Worm (Caenorhabditis elegans) whole organism, L2 larva: ENCODE data around the gene F14B8.4.

ENCODE experiments used
- ZK546.5 ChIP-seq: sonication (generic microtip); optimal IDR thresholded peaks from 2 replicates; lab custom pipeline; 2017; ENCODE audit warnings: missing biosample characterization, missing genetic modification characterization
- ama-1 ChIP-seq: fragments of 150-350 bp; optimal IDR thresholded peaks from 2 replicates; lab custom pipeline; 2018; ENCODE audit warnings: inconsistent platforms
- ceh-16 ChIP-seq: fragments of 150-350 bp; optimal IDR thresholded peaks from 2 replicates; lab custom pipeline; 2014; ENCODE audit warnings: missing biosample characterization, missing genetic modification characterization
- ceh-82 ChIP-seq: fragments of 150-350 bp; optimal IDR thresholded peaks from 2 replicates; lab custom pipeline; 2014; ENCODE audit warnings: missing biosample characterization, missing genetic modification characterization
- dmd-4 ChIP-seq: sonication (generic microtip); optimal IDR thresholded peaks from 2 replicates; lab custom pipeline; 2017; ENCODE audit warnings: missing biosample characterization, missing genetic modification characterization
- egl-27 ChIP-seq: sonication (generic microtip); optimal IDR thresholded peaks from 3 replicates; lab custom pipeline; 2017; ENCODE audit warnings: missing biosample characterization, missing genetic modification reagents, missing genetic modification characterization
- lsy-2 ChIP-seq, 2 experiments: fragments of 150-350 bp in 1 of 2; sonication (generic microtip) in 1 of 2; optimal IDR thresholded peaks; 2 replicates each; lab custom pipeline; 2014 to 2017; ENCODE audit warnings: missing biosample characterization in 2 of 2, missing genetic modification characterization in 2 of 2
- nhr-12 ChIP-seq: fragments of 150-350 bp; optimal IDR thresholded peaks from 2 replicates; lab custom pipeline; 2014; ENCODE audit warnings: missing biosample characterization, missing genetic modification characterization
- nhr-237 ChIP-seq: fragments of 150-350 bp; optimal IDR thresholded peaks from 2 replicates; lab custom pipeline; 2014; ENCODE audit warnings: missing biosample characterization, missing genetic modification characterization
- skn-1 ChIP-seq: sonication (generic microtip); optimal IDR thresholded peaks from 2 replicates; lab custom pipeline; 2017; ENCODE audit warnings: missing biosample characterization, missing genetic modification characterization
- unc-39 ChIP-seq: fragments of 150-350 bp; optimal IDR thresholded peaks from 2 replicates; lab custom pipeline; 2014; ENCODE audit warnings: missing biosample characterization, missing genetic modification characterization
- unc-62 ChIP-seq: fragments of 150-350 bp; optimal IDR thresholded peaks from 2 replicates; lab custom pipeline; 2014; ENCODE audit warnings: missing biosample characterization, missing genetic modification reagents, missing genetic modification characterization
- zag-1 ChIP-seq: fragments of 150-350 bp; optimal IDR thresholded peaks from 2 replicates; lab custom pipeline; 2014; ENCODE audit warnings: missing biosample characterization, missing genetic modification characterization
- ztf-4 ChIP-seq: fragments of 150-350 bp; optimal IDR thresholded peaks from 2 replicates; lab custom pipeline; 2014; ENCODE audit warnings: missing biosample characterization, missing genetic modification characterization

ce11 chrX:6850412-6850811 is 49.3 kb downstream of the F14B8.4 start:
- TF ChIP-seq ceh-82 (no peak), unc-62 (GFP tag; lab: Kevin White, UChicago) (no peak), nhr-237 (tag; lab: Kevin White, UChicago) (no peak), egl-27 (tag; lab: Kevin White, UChicago) (no peak), unc-39 (tag; lab: Kevin White, UChicago) (no peak), zag-1 (tag; lab: Kevin White, UChicago) (no peak), lsy-2 (tag; optimal IDR thresholded peaks at IDR 0.05; lab: Kevin White, UChicago) (no peak), nhr-12 (tag; lab: Kevin White, UChicago) (no peak), ztf-4 (tag; lab: Kevin White, UChicago) (no peak), ceh-16 (tag; lab: Kevin White, UChicago) (no peak), skn-1 (no peak), ama-1 (no peak), dmd-4 (tag; lab: Kevin White, UChicago) (no peak), ZK546.5 (tag; lab: Kevin White, UChicago) (no peak)
